Worm (Caenorhabditis elegans) whole organism, young adult: ENCODE measurements around the gene flp-16.

Experiments
- aptf-3 ChIP-seq: fragments of 200-800 bp; sonication (Bioruptor generic); IDR thresholded peaks from 2 replicates; pipeline ENCODE4 v1.3.6; 2022; ENCODE audit warnings: missing genetic modification characterization, missing compliant biosample characterization
- nfya-2 ChIP-seq: fragments of 200-800 bp; sonication (Bioruptor generic); IDR thresholded peaks from 2 replicates; pipeline ENCODE4 v1.3.6; 2022; ENCODE audit warnings: missing genetic modification reagents, missing genetic modification characterization, missing compliant biosample characterization
- unc-62 ChIP-seq: fragments of 150-350 bp; optimal IDR thresholded peaks from 2 replicates; lab custom pipeline; 2014; ENCODE audit warnings: missing biosample characterization, missing genetic modification reagents, missing genetic modification characterization

DNA sequence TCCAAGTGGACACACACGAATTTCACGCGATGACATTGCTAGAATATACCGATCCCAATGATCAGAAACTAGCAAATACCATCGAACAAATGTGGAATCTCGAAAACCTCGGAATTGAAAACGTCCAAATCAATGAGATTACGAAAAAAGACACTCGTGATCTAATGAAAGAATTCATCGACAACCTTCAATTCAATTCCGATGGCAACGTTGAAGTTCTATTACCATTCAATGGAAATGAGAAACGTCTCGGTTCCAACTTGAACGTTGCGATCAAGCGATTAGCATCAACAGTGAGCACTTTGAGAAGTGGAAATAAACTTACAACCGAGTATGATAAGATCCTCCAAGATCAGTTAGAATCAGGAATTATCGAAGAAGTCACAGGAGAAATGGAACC is 20.2 kb downstream of the flp-16 start:
- no peak for TF ChIP-seq unc-62 (GFP tag; lab: Kevin White, UChicago)
- no peak for TF ChIP-seq aptf-3 (GFP tag; lab: Robert Waterston, UW)
- TF ChIP-seq nfya-2, result no peak
